Worm (Caenorhabditis elegans) whole organism, mixed stage, embryonic: Measurements from ENCODE around the gene dhrr-1.

Experiments used
- M03D4.4 ChIP-seq: sonication (generic microtip); optimal IDR thresholded peaks from 2 replicates; lab custom pipeline; 2017; ENCODE audit warnings: mild to moderate bottlenecking, missing genetic modification characterization, missing compliant biosample characterization
- blmp-1 ChIP-seq: fragments of 150-350 bp; optimal IDR thresholded peaks from 2 replicates; lab custom pipeline; 2014; ENCODE audit warnings: missing biosample characterization, missing genetic modification characterization
- ceh-39 ChIP-seq: fragments of 150-350 bp; optimal IDR thresholded peaks from 2 replicates; lab custom pipeline; 2014; ENCODE audit warnings: missing biosample characterization, missing genetic modification characterization
- ceh-43 ChIP-seq: fragments of 200-800 bp; sonication (Bioruptor generic); optimal IDR thresholded peaks from 2 replicates; lab custom pipeline; 2018; ENCODE audit warnings: mild to moderate bottlenecking, missing genetic modification characterization, moderate library complexity, missing compliant biosample characterization
- ceh-83 ChIP-seq: fragments of 200-800 bp; sonication (Bioruptor generic); optimal IDR thresholded peaks from 2 replicates; lab custom pipeline; 2018; ENCODE audit warnings: mild to moderate bottlenecking, missing genetic modification characterization, missing compliant biosample characterization
- ces-1 ChIP-seq: fragments of 150-350 bp; optimal IDR thresholded peaks from 2 replicates; lab custom pipeline; 2014; ENCODE audit warnings: missing biosample characterization, missing genetic modification reagents, missing genetic modification characterization
- cnd-1 ChIP-seq: fragments of 200-800 bp; sonication (Bioruptor generic); optimal IDR thresholded peaks from 2 replicates; lab custom pipeline; 2018; ENCODE audit warnings: mild to moderate bottlenecking, missing genetic modification characterization, missing compliant biosample characterization
- drap-1 ChIP-seq: fragments of 200-800 bp; sonication (Bioruptor generic); optimal IDR thresholded peaks from 3 replicates; lab custom pipeline; 2018; ENCODE audit warnings: mild to moderate bottlenecking, missing genetic modification characterization, missing compliant biosample characterization
- elt-1 ChIP-seq: sonication (generic microtip); optimal IDR thresholded peaks from 2 replicates; lab custom pipeline; 2017; ENCODE audit warnings: missing genetic modification characterization, mild to moderate bottlenecking, missing compliant biosample characterization, antibody characterized with exemption, moderate library complexity, borderline replicate concordance; ENCODE audit not compliant: insufficient read depth
- elt-3 ChIP-seq: fragments of 150-350 bp; optimal IDR thresholded peaks from 2 replicates; lab custom pipeline; 2014; ENCODE audit warnings: missing biosample characterization, missing genetic modification characterization
- flh-1 ChIP-seq: fragments of 200-800 bp; sonication (Bioruptor generic); optimal IDR thresholded peaks from 2 replicates; lab custom pipeline; 2018; ENCODE audit warnings: mild to moderate bottlenecking, missing genetic modification characterization, moderate library complexity, missing compliant biosample characterization
- ham-2 ChIP-seq: fragments of 200-800 bp; sonication (Bioruptor generic); optimal IDR thresholded peaks from 2 replicates; lab custom pipeline; 2018; ENCODE audit warnings: mild to moderate bottlenecking, missing genetic modification characterization, missing compliant biosample characterization
- hlh-1 ChIP-seq: fragments of 150-350 bp; optimal IDR thresholded peaks from 2 replicates; lab custom pipeline; 2014; ENCODE audit warnings: missing biosample characterization, missing genetic modification reagents, missing genetic modification characterization
- lin-13 ChIP-seq: fragments of 150-350 bp; optimal IDR thresholded peaks from 2 replicates; lab custom pipeline; 2014; ENCODE audit warnings: missing biosample characterization, missing genetic modification characterization
- lin-32 ChIP-seq: fragments of 200-800 bp; sonication (Bioruptor generic); optimal IDR thresholded peaks from 2 replicates; lab custom pipeline; 2018; ENCODE audit warnings: mild to moderate bottlenecking, missing genetic modification characterization, missing compliant biosample characterization
- lsy-2 ChIP-seq: fragments of 150-350 bp; optimal IDR thresholded peaks from 2 replicates; lab custom pipeline; 2014; ENCODE audit warnings: missing biosample characterization, missing genetic modification characterization
- mab-5 ChIP-seq: fragments of 150-350 bp; optimal IDR thresholded peaks from 2 replicates; lab custom pipeline; 2014; ENCODE audit warnings: missing biosample characterization, missing genetic modification characterization
- mep-1 ChIP-seq: fragments of 150-350 bp; optimal IDR thresholded peaks from 2 replicates; lab custom pipeline; 2017; ENCODE audit warnings: missing biosample characterization, missing genetic modification reagents, missing genetic modification characterization, inconsistent platforms
- mls-2 ChIP-seq: sonication (generic microtip); optimal IDR thresholded peaks from 2 replicates; lab custom pipeline; 2016; ENCODE audit warnings: mild to moderate bottlenecking, missing genetic modification characterization, moderate library complexity, missing compliant biosample characterization
- nhr-2 ChIP-seq: fragments of 150-350 bp; optimal IDR thresholded peaks from 2 replicates; lab custom pipeline; 2014; ENCODE audit warnings: missing biosample characterization, missing genetic modification characterization
- nhr-237 ChIP-seq: fragments of 150-350 bp; optimal IDR thresholded peaks from 2 replicates; lab custom pipeline; 2014; ENCODE audit warnings: missing biosample characterization, missing genetic modification characterization
- nhr-28 ChIP-seq: fragments of 150-350 bp; optimal IDR thresholded peaks from 2 replicates; lab custom pipeline; 2014; ENCODE audit warnings: missing biosample characterization, missing genetic modification characterization
- nhr-76 ChIP-seq: sonication (generic microtip); optimal IDR thresholded peaks from 2 replicates; lab custom pipeline; 2017; ENCODE audit warnings: missing biosample characterization, missing genetic modification characterization
- pha-4 ChIP-seq: fragments of 150-350 bp; optimal IDR thresholded peaks from 2 replicates; lab custom pipeline; 2018; ENCODE audit warnings: missing biosample characterization, missing genetic modification reagents, missing genetic modification characterization
- sem-2 ChIP-seq: fragments of 200-800 bp; sonication (Bioruptor generic); optimal IDR thresholded peaks from 2 replicates; lab custom pipeline; 2018; ENCODE audit warnings: mild to moderate bottlenecking, missing genetic modification characterization, missing compliant biosample characterization
- snpc-4 ChIP-seq: fragments of 150-350 bp; optimal IDR thresholded peaks from 2 replicates; lab custom pipeline; 2014; ENCODE audit warnings: missing biosample characterization, missing genetic modification characterization
- tbx-8 ChIP-seq: fragments of 200-800 bp; sonication (Bioruptor generic); optimal IDR thresholded peaks from 2 replicates; lab custom pipeline; 2018; ENCODE audit warnings: mild to moderate bottlenecking, missing genetic modification characterization, moderate library complexity, missing compliant biosample characterization
- unc-120 ChIP-seq: sonication (generic microtip); optimal IDR thresholded peaks from 2 replicates; lab custom pipeline; 2017; ENCODE audit warnings: missing genetic modification characterization, missing compliant biosample characterization; ENCODE audit not compliant: poor library complexity, severe bottlenecking
- unc-39 ChIP-seq: fragments of 150-350 bp; optimal IDR thresholded peaks from 2 replicates; lab custom pipeline; 2014; ENCODE audit warnings: missing biosample characterization, missing genetic modification characterization
- unc-62 ChIP-seq: fragments of 150-350 bp; optimal IDR thresholded peaks from 2 replicates; lab custom pipeline; 2014; ENCODE audit warnings: missing biosample characterization, missing genetic modification reagents, missing genetic modification characterization
- zip-8 ChIP-seq: fragments of 150-350 bp; optimal IDR thresholded peaks from 2 replicates; lab custom pipeline; 2014; ENCODE audit warnings: missing biosample characterization, missing genetic modification characterization
- ztf-11 ChIP-seq: fragments of 150-350 bp; optimal IDR thresholded peaks from 2 replicates; lab custom pipeline; 2014; ENCODE audit warnings: missing biosample characterization, missing genetic modification characterization

The dhrr-1 gene

DNA sequence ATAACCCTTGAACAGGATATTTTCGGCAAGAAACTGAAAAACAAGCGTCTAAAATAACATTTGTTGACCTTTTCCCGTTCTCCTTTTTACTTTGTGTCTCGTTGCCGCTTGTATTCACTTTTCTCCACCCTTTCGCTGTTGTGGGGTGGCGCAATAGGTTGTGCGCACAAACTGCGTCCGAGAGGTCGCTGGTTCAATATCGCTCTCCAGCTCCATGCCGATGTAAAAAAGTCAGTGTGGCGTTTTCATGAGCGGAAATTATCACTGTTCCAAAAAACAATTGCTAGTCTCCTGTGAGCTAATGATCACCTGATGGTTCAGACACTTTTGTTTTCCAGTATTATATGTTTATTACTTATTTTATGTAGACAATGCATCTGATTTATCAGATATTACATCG is 6.9 kb upstream of the dhrr-1 start (continued):
- TF ChIP-seq ztf-11 (peak; percentile 42), elt-1 (tag; lab: Kevin White, UChicago) (peak; percentile 28), unc-39 (tag; lab: Kevin White, UChicago) (peak; percentile 66), unc-62 (peak; percentile 50), ceh-83 (peak; percentile 53)

ce11 chrIII:8946285-8946684 is 1.8 kb downstream of the dhrr-1 start:
- TF ChIP-seq unc-39 (tag; lab: Kevin White, UChicago) (no peak), nhr-28 (no peak), blmp-1 (tag; lab: Kevin White, UChicago) (no peak), M03D4.4 (no peak), ztf-11 (no peak), lin-32 (no peak), ham-2 (GFP tag; lab: Kevin White, UChicago) (no peak), hlh-1 (no peak), ceh-83 (no peak), lsy-2 (tag; lab: Kevin White, UChicago) (no peak), nhr-2 (tag; lab: Kevin White, UChicago) (no peak), nhr-237 (tag; lab: Kevin White, UChicago) (no peak), elt-1 (tag; lab: Kevin White, UChicago) (no peak), tbx-8 (GFP tag; lab: Kevin White, UChicago) (no peak), sem-2 (GFP tag; lab: Kevin White, UChicago) (no peak), drap-1 (GFP tag; lab: Kevin White, UChicago) (no peak), ceh-39 (tag; lab: Kevin White, UChicago) (no peak), lin-13 (no peak)

DNA sequence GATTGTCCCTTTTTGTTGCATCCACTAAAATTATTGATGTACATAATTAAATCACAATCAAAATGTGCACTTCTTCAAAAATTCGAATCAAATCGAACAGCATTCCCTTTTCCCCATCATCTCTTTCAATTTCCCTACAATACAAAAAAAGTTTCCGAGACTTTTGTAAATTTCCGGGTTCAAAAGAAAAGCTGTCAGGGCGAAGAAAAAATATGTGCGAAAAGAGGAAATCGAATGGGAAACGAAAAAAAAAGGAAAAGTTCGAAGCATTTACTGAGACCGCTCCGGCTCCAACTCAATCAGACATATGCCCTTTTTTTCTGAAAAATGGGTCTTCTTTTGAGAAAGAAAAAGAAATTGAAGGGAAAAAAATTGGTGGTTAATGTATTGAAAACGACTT is 4.7 kb downstream of the dhrr-1 start:
- TF ChIP-seq sem-2 (GFP tag; lab: Kevin White, UChicago) (no peak), mab-5 (tag; lab: Kevin White, UChicago) (no peak), ceh-83 (no peak), unc-120 (no peak), lsy-2 (tag; lab: Kevin White, UChicago) (no peak), ces-1 (GFP tag; lab: Kevin White, UChicago) (no peak), pha-4 (tag; lab: Kevin White, UChicago) (no peak), cnd-1 (no peak), tbx-8 (GFP tag; lab: Kevin White, UChicago) (no peak), unc-39 (tag; lab: Kevin White, UChicago) (no peak), hlh-1 (no peak), lin-32 (no peak), elt-1 (tag; lab: Kevin White, UChicago) (no peak), nhr-76 (tag; lab: Kevin White, UChicago) (no peak), flh-1 (GFP tag; lab: Kevin White, UChicago) (no peak), nhr-2 (tag; lab: Kevin White, UChicago) (no peak), elt-3 (no peak), ceh-39 (tag; lab: Kevin White, UChicago) (no peak), zip-8 (tag; lab: Kevin White, UChicago) (no peak), snpc-4 (no peak)

DNA sequence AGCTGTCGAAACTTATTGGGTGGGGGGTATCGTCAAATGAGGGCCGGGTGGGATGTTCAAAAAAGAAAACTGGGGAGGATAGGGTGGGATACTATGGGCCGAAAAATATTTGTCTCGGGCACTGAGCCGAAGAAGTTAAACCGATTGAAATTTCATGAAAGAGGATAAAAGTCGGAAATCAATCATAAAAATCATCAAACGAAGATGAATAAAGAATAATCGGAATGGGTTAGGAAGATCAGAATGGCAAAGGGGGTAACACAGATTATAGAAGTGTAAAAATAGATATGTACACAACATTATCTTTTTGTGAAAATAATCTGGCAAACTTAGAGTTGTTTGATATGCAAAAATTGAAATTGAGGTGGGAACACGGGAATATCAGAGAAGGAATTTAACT is 11.1 kb downstream of the dhrr-1 start:
- TF ChIP-seq mls-2 (tag; lab: Kevin White, UChicago) (no peak), sem-2 (GFP tag; lab: Kevin White, UChicago) (no peak), elt-3 (no peak), elt-1 (tag; lab: Kevin White, UChicago) (no peak), nhr-2 (tag; lab: Kevin White, UChicago) (no peak), nhr-76 (tag; lab: Kevin White, UChicago) (no peak), unc-120 (no peak), pha-4 (tag; lab: Kevin White, UChicago) (no peak)

DNA sequence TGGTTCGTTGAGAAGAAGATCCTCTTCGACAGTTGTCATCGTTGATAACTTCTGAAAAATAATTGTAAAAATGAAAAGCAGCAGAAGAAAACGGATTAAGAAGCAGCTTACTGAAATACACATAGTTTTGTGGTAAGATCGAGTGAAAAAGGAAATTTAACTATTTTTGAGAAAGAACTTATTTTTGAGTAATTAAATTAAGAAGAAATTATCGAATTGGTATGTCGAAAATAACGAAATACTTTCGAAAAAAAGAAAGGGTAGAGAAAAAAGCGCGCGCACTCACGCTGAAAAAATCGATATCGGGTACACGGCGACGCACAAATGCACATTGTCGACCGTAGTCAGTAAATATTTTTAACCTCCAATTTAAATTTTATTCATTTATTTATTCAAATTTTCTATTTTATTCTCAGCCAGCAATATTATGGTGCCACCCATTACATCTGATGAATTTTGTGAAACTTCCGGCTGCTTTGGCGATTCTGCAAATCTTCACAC is 11.7 kb downstream of the dhrr-1 start, which contains the start of the genes ZK643.5 and ZK643.2:
Gene ZK643.5 (minus strand): TSS at position 51 of the 501 bp plus-strand sequence.
Gene ZK643.2 (plus strand): TSS at position 395 of the 501 bp plus-strand sequence.
- TF ChIP-seq lin-32 (no peak), ceh-83 (no peak), ces-1 (GFP tag; lab: Kevin White, UChicago) (peak; percentile 64), lin-13 (peak; percentile 23), flh-1 (GFP tag; lab: Kevin White, UChicago) (no peak), mab-5 (tag; lab: Kevin White, UChicago) (no peak), nhr-2 (tag; lab: Kevin White, UChicago) (no peak), nhr-76 (tag; lab: Kevin White, UChicago) (no peak), ceh-43 (GFP tag; lab: Kevin White, UChicago) (no peak), unc-39 (tag; lab: Kevin White, UChicago) (no peak), nhr-28 (no peak), lsy-2 (tag; lab: Kevin White, UChicago) (peak; percentile 94), mls-2 (tag; lab: Kevin White, UChicago) (no peak), nhr-237 (tag; lab: Kevin White, UChicago) (no peak), unc-120 (no peak), cnd-1 (no peak), pha-4 (tag; lab: Kevin White, UChicago) (peak; percentile 15), blmp-1 (tag; lab: Kevin White, UChicago) (no peak), mep-1 (peak; percentile 69), ceh-39 (tag; lab: Kevin White, UChicago) (peak; percentile 97), ztf-11 (no peak)
